Worm (Caenorhabditis elegans): ENCODE data around the gene str-115.

ce11 chrV:11308346-11308745 is 39.5 kb downstream of the str-115 start, which contains the start of gene snf-11:
- TF ChIP-seq nhr-12 (tag; optimal IDR thresholded peaks at IDR 0.05) (no peak), nhr-90 (tag; optimal IDR thresholded peaks at IDR 0.05; ENCODE audit: poor library complexity) (no peak), tbx-2 (tag; optimal IDR thresholded peaks at IDR 0.05) (no peak), pax-3 (tag; optimal IDR thresholded peaks at IDR 0.05) (no peak), lin-39 (tag; optimal IDR thresholded peaks at IDR 0.05) (no peak), nhr-84 (tag; optimal IDR thresholded peaks at IDR 0.05) (no peak), unc-30 (tag; optimal IDR thresholded peaks at IDR 0.05) (no peak), snpc-4 (tag; optimal IDR thresholded peaks at IDR 0.05) (no peak), lin-15B (tag; optimal IDR thresholded peaks at IDR 0.05) (no peak), ets-5 (GFP tag; IDR thresholded peaks at IDR 0.05) (no peak), mep-1 (tag; optimal IDR thresholded peaks at IDR 0.05) (no peak)
